Worm (Caenorhabditis elegans): ENCODE data around the gene T01C3.3.

T01C3.3 gene

ce11 chrV:14990843-14991242 lies 1.6 kb downstream of the T01C3.3 start, which contains the start of the genes cdt-2 and T01C3.2:
cdt-2 (minus strand) TSS chrV:14991126.
T01C3.2 (plus strand) TSS chrV:14991168.
- TF ChIP-seq skn-1 (tag; optimal IDR thresholded peaks at IDR 0.05) (no peak), lsy-2 (tag; optimal IDR thresholded peaks at IDR 0.05) (peak in 1 of 2 experiments; percentile 67), elt-3 (tag; optimal IDR thresholded peaks at IDR 0.05) (no peak), crh-2 (tag; optimal IDR thresholded peaks at IDR 0.05) (peak; percentile 13), C34F6.9 (tag; optimal IDR thresholded peaks at IDR 0.05) (no peak), elt-1 (tag; optimal IDR thresholded peaks at IDR 0.05) (no peak), zag-1 (tag; optimal IDR thresholded peaks at IDR 0.05) (no peak), sma-3 (GFP tag; optimal IDR thresholded peaks at IDR 0.05) (no peak), lin-39 (tag; optimal IDR thresholded peaks at IDR 0.05) (no peak), nhr-25 (tag; optimal IDR thresholded peaks at IDR 0.05) (peak; percentile 6), nhr-6 (tag; optimal IDR thresholded peaks at IDR 0.05) (no peak), egl-27 (tag; optimal IDR thresholded peaks at IDR 0.05) (no peak), nhr-11 (tag; optimal IDR thresholded peaks at IDR 0.05) (no peak), unc-62 (GFP tag; optimal IDR thresholded peaks at IDR 0.05) (no peak), ztf-1 (GFP tag; conservative IDR thresholded peaks at IDR 0.05) (no peak), dmd-4 (tag; optimal IDR thresholded peaks at IDR 0.05) (no peak), ceh-16 (tag; optimal IDR thresholded peaks at IDR 0.05) (no peak), ZK546.5 (tag; optimal IDR thresholded peaks at IDR 0.05) (no peak), unc-55 (GFP tag; optimal IDR thresholded peaks at IDR 0.05) (peak; percentile 69), aly-2 (tag; optimal IDR thresholded peaks at IDR 0.05) (no peak), unc-39 (tag; optimal IDR thresholded peaks at IDR 0.05) (no peak), gmeb-1 (tag; optimal IDR thresholded peaks at IDR 0.05) (peak; percentile 82), lin-13 (GFP tag; optimal IDR thresholded peaks at IDR 0.05) (no peak), sem-4 (tag; optimal IDR thresholded peaks at IDR 0.05) (no peak), Y55F3AM.14 (GFP tag; optimal IDR thresholded peaks at IDR 0.05) (no peak), ama-1 (optimal IDR thresholded peaks at IDR 0.05) (no peak), snpc-4 (tag; optimal IDR thresholded peaks at IDR 0.05) (no peak), ztf-11 (tag; optimal IDR thresholded peaks at IDR 0.05) (no peak), F13H6.1 (tag; optimal IDR thresholded peaks at IDR 0.05) (no peak), R02D3.7 (tag; optimal IDR thresholded peaks at IDR 0.05) (peak; percentile 84), nhr-23 (tag; optimal IDR thresholded peaks at IDR 0.05) (no peak), nhr-129 (tag; optimal IDR thresholded peaks at IDR 0.05) (peak; percentile 12), nhr-10 (tag; optimal IDR thresholded peaks at IDR 0.05) (no peak), blmp-1 (tag; optimal IDR thresholded peaks at IDR 0.05; ENCODE audit: insufficient read depth) (no peak), nhr-237 (tag; optimal IDR thresholded peaks at IDR 0.05) (no peak), alr-1 (tag; optimal IDR thresholded peaks at IDR 0.05) (no peak), lin-11 (tag; optimal IDR thresholded peaks at IDR 0.05) (no peak), fos-1 (tag; optimal IDR thresholded peaks at IDR 0.05) (no peak), nhr-21 (tag; optimal IDR thresholded peaks at IDR 0.05) (no peak), mbf-1 (tag; optimal IDR thresholded peaks at IDR 0.05) (no peak), sma-9 (GFP tag; optimal IDR thresholded peaks at IDR 0.05) (peak; percentile 21), sma-9 (tag; optimal IDR thresholded peaks at IDR 0.05) (no peak), ztf-4 (tag; optimal IDR thresholded peaks at IDR 0.05) (no peak), peb-1 (tag; optimal IDR thresholded peaks at IDR 0.05) (no peak)

ce11 chrV:14984593-14984992 lies 7.9 kb downstream of the T01C3.3 start, which contains the start of gene F02D8.4:
F02D8.4 (plus strand) TSS chrV:14984893.
- TF ChIP-seq elt-3 (tag; optimal IDR thresholded peaks at IDR 0.05) (no peak), ama-1 (optimal IDR thresholded peaks at IDR 0.05) (no peak), C34F6.9 (tag; optimal IDR thresholded peaks at IDR 0.05) (peak; percentile 4)

- TF ChIP-seq nhr-11 (tag; optimal IDR thresholded peaks at IDR 0.05): no peak
Measured at ce11 chrV:14979937-14980336, 12.5 kb downstream of the T01C3.3 start, which contains the start of gene xbx-1. xbx-1 (plus strand) TSS chrV:14980237.
